Worm (Caenorhabditis elegans): ENCODE measurements around the gene pals-40.
"Not testable (repeated sequence)": the region's sequence is repeated elsewhere in the genome, so short reads cannot be mapped to it uniquely, and the experiment has no call there.

ce11 chrIII:1357973-1358372 is 19.8 kb downstream of the pals-40 start, which contains the start of gene Y82E9BR.8:
- TF ChIP-seq nhr-28 (tag; optimal IDR thresholded peaks at IDR 0.05); cnd-1 (tag; optimal IDR thresholded peaks at IDR 0.05); nhr-76 (tag; optimal IDR thresholded peaks at IDR 0.05); flh-1 (GFP tag; optimal IDR thresholded peaks at IDR 0.05); snpc-4 (tag; optimal IDR thresholded peaks at IDR 0.05); elt-1 (tag; optimal IDR thresholded peaks at IDR 0.05; ENCODE audit: borderline replicate concordance, insufficient read depth); unc-39 (tag; optimal IDR thresholded peaks at IDR 0.05); ceh-43 (GFP tag; optimal IDR thresholded peaks at IDR 0.05); ztf-11 (tag; optimal IDR thresholded peaks at IDR 0.05); nhr-2 (tag; optimal IDR thresholded peaks at IDR 0.05): not testable (repeated sequence)
